Fruit fly (Drosophila melanogaster) whole organism, embryonic: ENCODE measurements around the gene CG5969.

Experiments used
- CG10366 ChIP-seq: fragments of 200-800 bp; sonication (Bioruptor generic); IDR thresholded peaks from 2 replicates; pipeline ENCODE4 v1.3.6; 2022; ENCODE audit warnings: missing biosample characterization, missing genetic modification characterization
- CG10462 ChIP-seq: fragments of 200-800 bp; sonication (Bioruptor generic); optimal IDR thresholded peaks from 2 replicates; lab custom pipeline; 2016; ENCODE audit warnings: missing biosample characterization, missing genetic modification characterization
- CG10654 ChIP-seq: fragments of 200-800 bp; sonication (Bioruptor generic); optimal IDR thresholded peaks from 2 replicates; lab custom pipeline; 2016; ENCODE audit warnings: missing biosample characterization, missing genetic modification characterization
- CG11560 ChIP-seq: fragments of 200-800 bp; sonication (Bioruptor generic); IDR thresholded peaks from 3 replicates; pipeline ENCODE4 v1.3.6; 2022; ENCODE audit warnings: missing biosample characterization, missing genetic modification characterization
- CG11695 ChIP-seq: fragments of 200-800 bp; sonication (Bioruptor generic); IDR thresholded peaks from 3 replicates; pipeline ENCODE4 v1.3.6; 2022; ENCODE audit warnings: missing biosample characterization, missing genetic modification characterization
- CG12942 ChIP-seq: fragments of 200-800 bp; sonication (Bioruptor generic); optimal IDR thresholded peaks from 3 replicates; lab custom pipeline; 2016; ENCODE audit warnings: missing biosample characterization, missing genetic modification characterization
- CG14860 ChIP-seq: fragments of 200-800 bp; sonication (Bioruptor generic); IDR thresholded peaks from 3 replicates; pipeline ENCODE4 v1.3.6; 2022; ENCODE audit warnings: missing biosample characterization, missing genetic modification characterization; ENCODE audit not compliant: partially characterized antibody
- CG15479 ChIP-seq: fragments of 200-800 bp; sonication (Bioruptor generic); optimal IDR thresholded peaks from 3 replicates; lab custom pipeline; 2019; ENCODE audit warnings: missing biosample characterization, mild to moderate bottlenecking, missing genetic modification characterization, moderate library complexity
- CG16779 ChIP-seq: fragments of 200-800 bp; sonication (Bioruptor generic); IDR thresholded peaks from 2 replicates; pipeline ENCODE4 v1.3.6; 2022; ENCODE audit warnings: missing biosample characterization, missing genetic modification characterization
- CG16863 ChIP-seq: fragments of 200-800 bp; sonication (Bioruptor generic); optimal IDR thresholded peaks from 3 replicates; lab custom pipeline; 2016; ENCODE audit warnings: missing biosample characterization, missing genetic modification characterization
- CG17829 ChIP-seq: fragments of 200-800 bp; optimal IDR thresholded peaks from 2 replicates; lab custom pipeline; 2019; ENCODE audit warnings: missing biosample characterization, mild to moderate bottlenecking, missing genetic modification characterization, moderate library complexity
- CG31441 ChIP-seq: fragments of 200-800 bp; sonication (Bioruptor generic); IDR thresholded peaks from 2 replicates; pipeline ENCODE4 v1.3.6; 2022; ENCODE audit warnings: missing biosample characterization, missing genetic modification characterization
- CG33557 ChIP-seq: fragments of 200-800 bp; sonication (Bioruptor generic); optimal IDR thresholded peaks from 2 replicates; lab custom pipeline; 2019; ENCODE audit warnings: missing biosample characterization, mild to moderate bottlenecking, missing genetic modification characterization, moderate library complexity
- CG4404 ChIP-seq: fragments of 200-800 bp; sonication (Bioruptor generic); IDR thresholded peaks from 2 replicates; pipeline ENCODE4 v1.3.6; 2022; ENCODE audit warnings: missing biosample characterization, missing genetic modification characterization
- CG4730 ChIP-seq: fragments of 200-800 bp; sonication (Bioruptor generic); IDR thresholded peaks from 2 replicates; pipeline ENCODE4 v1.3.6; 2022; ENCODE audit warnings: missing biosample characterization, missing genetic modification characterization
- CG6813 ChIP-seq: fragments of 200-800 bp; sonication (Bioruptor generic); optimal IDR thresholded peaks from 2 replicates; lab custom pipeline; 2017; ENCODE audit warnings: missing biosample characterization, missing genetic modification characterization, mild to moderate bottlenecking, moderate library complexity, missing genetic modification reagents
- CG7271 ChIP-seq: fragments of 200-800 bp; sonication (Bioruptor generic); optimal IDR thresholded peaks from 2 replicates; lab custom pipeline; 2018; ENCODE audit warnings: missing biosample characterization, mild to moderate bottlenecking, missing genetic modification characterization, moderate library complexity
- CG7987 ChIP-seq: fragments of 200-800 bp; sonication (Bioruptor generic); optimal IDR thresholded peaks from 2 replicates; lab custom pipeline; 2018; ENCODE audit warnings: missing biosample characterization, mild to moderate bottlenecking, missing genetic modification characterization, moderate library complexity
- CG8388 ChIP-seq: fragments of 200-800 bp; sonication (Bioruptor generic); optimal IDR thresholded peaks from 2 replicates; lab custom pipeline; 2019; ENCODE audit warnings: missing biosample characterization, mild to moderate bottlenecking, missing genetic modification characterization, moderate library complexity
- CG8765 ChIP-seq: fragments of 200-800 bp; sonication (Bioruptor generic); IDR thresholded peaks from 2 replicates; pipeline ENCODE4 v1.3.6; 2022; ENCODE audit warnings: missing biosample characterization, missing genetic modification characterization
- Deaf1 ChIP-seq: fragments of 200-800 bp; optimal IDR thresholded peaks from 3 replicates; lab custom pipeline; 2019; ENCODE audit warnings: missing biosample characterization, mild to moderate bottlenecking, missing genetic modification characterization, moderate library complexity
- Doc2 ChIP-seq: fragments of 200-800 bp; sonication (Bioruptor generic); IDR thresholded peaks from 2 replicates; pipeline ENCODE4 v1.3.6; 2022; ENCODE audit warnings: missing biosample characterization, missing genetic modification characterization
- Dref ChIP-seq: fragments of 200-800 bp; sonication (Bioruptor generic); IDR thresholded peaks from 2 replicates; pipeline ENCODE4 v1.3.6; 2022; ENCODE audit warnings: missing biosample characterization, missing genetic modification characterization
- Fer1 ChIP-seq: fragments of 200-800 bp; sonication (Bioruptor generic); optimal IDR thresholded peaks from 2 replicates; lab custom pipeline; 2017; ENCODE audit warnings: missing biosample characterization, mild to moderate bottlenecking, missing genetic modification characterization
- MTF-1 ChIP-seq: fragments of 200-800 bp; sonication (Bioruptor generic); optimal IDR thresholded peaks from 2 replicates; lab custom pipeline; 2018; ENCODE audit warnings: missing biosample characterization, mild to moderate bottlenecking, missing genetic modification characterization, borderline replicate concordance
- Meics ChIP-seq: fragments of 200-800 bp; sonication (Bioruptor generic); optimal IDR thresholded peaks from 2 replicates; lab custom pipeline; 2017; ENCODE audit warnings: missing biosample characterization, mild to moderate bottlenecking, missing genetic modification characterization
- Mrtf ChIP-seq: fragments of 200-800 bp; sonication (Bioruptor generic); IDR thresholded peaks from 3 replicates; pipeline ENCODE4 v1.3.6; 2022; ENCODE audit warnings: missing biosample characterization, missing genetic modification characterization
- Sin3A ChIP-seq: fragments of >200 bp; optimal IDR thresholded peaks from 2 replicates; lab custom pipeline; 2018
- Spps ChIP-seq: fragments of 200-800 bp; sonication (Bioruptor generic); optimal IDR thresholded peaks from 2 replicates; lab custom pipeline; 2018; ENCODE audit warnings: missing biosample characterization, mild to moderate bottlenecking, missing genetic modification characterization
- Stat92E ChIP-seq, 3 experiments: fragments of >200 bp in 2 of 3; fragments of 200-800 bp in 1 of 3; sonication (Bioruptor generic) in 1 of 3; optimal IDR thresholded peaks; 2 replicates each; lab custom pipeline; 2017 to 2019; ENCODE audit warnings: missing biosample characterization in 3 of 3, missing genetic modification characterization in 3 of 3, mild to moderate bottlenecking in 1 of 3, moderate library complexity in 1 of 3
- ab ChIP-seq: fragments of 200-800 bp; sonication (Bioruptor generic); optimal IDR thresholded peaks from 2 replicates; lab custom pipeline; 2016; ENCODE audit warnings: missing biosample characterization, missing genetic modification characterization
- aop ChIP-seq: fragments of 200-800 bp; sonication (Bioruptor generic); IDR thresholded peaks from 2 replicates; pipeline ENCODE4 v1.3.6; 2022; ENCODE audit warnings: missing biosample characterization, missing genetic modification characterization
- fd3F ChIP-seq: fragments of 200-800 bp; sonication (Bioruptor generic); optimal IDR thresholded peaks from 2 replicates; lab custom pipeline; 2018; ENCODE audit warnings: missing biosample characterization, mild to moderate bottlenecking, missing genetic modification characterization, moderate library complexity
- hbn ChIP-seq: fragments of 200-800 bp; sonication (Bioruptor generic); IDR thresholded peaks from 2 replicates; pipeline ENCODE4 v1.3.6; 2022; ENCODE audit warnings: missing biosample characterization, missing genetic modification characterization; ENCODE audit not compliant: partially characterized antibody
- kah ChIP-seq: fragments of 200-800 bp; sonication (Bioruptor generic); optimal IDR thresholded peaks from 2 replicates; lab custom pipeline; 2018; ENCODE audit warnings: missing biosample characterization, mild to moderate bottlenecking, missing genetic modification characterization
- lbe ChIP-seq: fragments of 200-800 bp; sonication (Bioruptor generic); optimal IDR thresholded peaks from 2 replicates; lab custom pipeline; 2016; ENCODE audit warnings: missing biosample characterization, mild to moderate bottlenecking, missing genetic modification characterization
- lilli ChIP-seq: fragments of 200-800 bp; sonication (Bioruptor generic); optimal IDR thresholded peaks from 3 replicates; lab custom pipeline; 2016; ENCODE audit warnings: missing biosample characterization, missing genetic modification characterization
- nmo ChIP-seq: fragments of 200-800 bp; sonication (Bioruptor generic); optimal IDR thresholded peaks from 2 replicates; lab custom pipeline; 2018; ENCODE audit warnings: missing biosample characterization, mild to moderate bottlenecking, missing genetic modification characterization, moderate library complexity
- peb ChIP-seq: fragments of 200-800 bp; sonication (Bioruptor generic); IDR thresholded peaks from 2 replicates; pipeline ENCODE4 v1.3.6; 2022; ENCODE audit warnings: missing biosample characterization, missing genetic modification characterization
- pnt ChIP-seq: fragments of 200-800 bp; sonication (Bioruptor generic); optimal IDR thresholded peaks from 3 replicates; lab custom pipeline; 2016; ENCODE audit warnings: missing biosample characterization, missing genetic modification characterization
- psq ChIP-seq: fragments of 200-800 bp; sonication (Bioruptor generic); optimal IDR thresholded peaks from 2 replicates; lab custom pipeline; 2017; ENCODE audit warnings: missing biosample characterization, missing genetic modification characterization
- sens-2 ChIP-seq: fragments of 200-800 bp; sonication (Bioruptor generic); IDR thresholded peaks from 2 replicates; pipeline ENCODE4 v1.3.6; 2022; ENCODE audit warnings: missing biosample characterization, missing genetic modification characterization
- shn ChIP-seq: fragments of 200-800 bp; sonication (Bioruptor generic); optimal IDR thresholded peaks from 3 replicates; lab custom pipeline; 2016; ENCODE audit warnings: missing biosample characterization, missing genetic modification characterization
- slbo ChIP-seq: fragments of 200-800 bp; sonication (Bioruptor generic); IDR thresholded peaks from 2 replicates; pipeline ENCODE4 v1.3.6; 2022; ENCODE audit warnings: missing biosample characterization, missing genetic modification characterization
- sna ChIP-seq: fragments of 200-800 bp; sonication (Bioruptor generic); IDR thresholded peaks from 2 replicates; pipeline ENCODE4 v1.3.6; 2022; ENCODE audit warnings: missing biosample characterization, missing genetic modification characterization; ENCODE audit not compliant: partially characterized antibody
- sr ChIP-seq: fragments of 200-800 bp; sonication (Bioruptor generic); IDR thresholded peaks from 3 replicates; pipeline ENCODE4 v1.3.6; 2022; ENCODE audit warnings: missing biosample characterization, missing genetic modification characterization
- stwl ChIP-seq: fragments of 200-800 bp; sonication (Bioruptor generic); optimal IDR thresholded peaks from 3 replicates; lab custom pipeline; 2018; ENCODE audit warnings: missing biosample characterization, mild to moderate bottlenecking, missing genetic modification characterization, moderate library complexity
- sug ChIP-seq: fragments of 200-800 bp; optimal IDR thresholded peaks from 2 replicates; lab custom pipeline; 2019; ENCODE audit warnings: missing biosample characterization, mild to moderate bottlenecking, missing genetic modification characterization, moderate library complexity
- trh ChIP-seq: fragments of 200-800 bp; sonication (Bioruptor generic); optimal IDR thresholded peaks from 2 replicates; lab custom pipeline; 2016; ENCODE audit warnings: missing biosample characterization, missing genetic modification characterization

Gene CG5969

dm6 chr3L:20517897-20518804, 44.6 kb downstream of the CG5969 start (continued):
- no peak for TF ChIP-seq Stat92E (GFP tag; optimal IDR thresholded peaks at IDR 0.05; lab: Kevin White, UChicago)
- peak; percentile 22 for TF ChIP-seq CG6813 (GFP tag; lab: Kevin White, UChicago)
- TF ChIP-seq ab (GFP tag; lab: Kevin White, UChicago) = no peak
- no peak for TF ChIP-seq peb (GFP tag; lab: Robert Waterston, UW)
- TF ChIP-seq Deaf1 (tag; lab: Kevin White, UChicago) = no peak
- no peak for TF ChIP-seq CG16779
- no peak for TF ChIP-seq sr (GFP tag; lab: Robert Waterston, UW)
- TF ChIP-seq CG10462 (GFP tag; lab: Kevin White, UChicago) = no peak
- TF ChIP-seq CG8388 (GFP tag; lab: Kevin White, UChicago) = no peak
- peak; percentile 64; the same call in 2 of the 3 replicates for TF ChIP-seq CG11695 (GFP tag; lab: Robert Waterston, UW)
- TF ChIP-seq Fer1 (GFP tag; lab: Kevin White, UChicago) = no peak
- peak; percentile 11 for TF ChIP-seq lbe
- no peak for TF ChIP-seq fd3F
- TF ChIP-seq sna (GFP tag; lab: Robert Waterston, UW) = no peak
- no peak for TF ChIP-seq CG15479 (GFP tag; lab: Kevin White, UChicago)
- TF ChIP-seq Mrtf (GFP tag; lab: Robert Waterston, UW) = no peak
- TF ChIP-seq CG17829 (tag; lab: Kevin White, UChicago) = no peak
- TF ChIP-seq Meics (GFP tag; lab: Kevin White, UChicago) = peak; percentile 45
- no peak for TF ChIP-seq CG8765 (GFP tag; lab: Robert Waterston, UW)
- no peak for TF ChIP-seq sens-2 (GFP tag; lab: Robert Waterston, UW)
- TF ChIP-seq Sin3A (lab: Kevin White, UChicago) = no peak
- no peak for TF ChIP-seq CG14860
- TF ChIP-seq stwl (tag; lab: Kevin White, UChicago) = no peak
- TF ChIP-seq CG33557 (GFP tag; lab: Kevin White, UChicago) = no peak
- no peak for TF ChIP-seq Dref (GFP tag; lab: Robert Waterston, UW)
- TF ChIP-seq CG10654 = peak; percentile 7
- no peak for TF ChIP-seq CG16863 (GFP tag; lab: Kevin White, UChicago)
- TF ChIP-seq kah (GFP tag; lab: Kevin White, UChicago) = no peak
- no peak for TF ChIP-seq CG11560 (tag; lab: Robert Waterston, UW)
- TF ChIP-seq CG4404 (GFP tag; lab: Robert Waterston, UW) = no peak
- TF ChIP-seq CG7987 (GFP tag; lab: Kevin White, UChicago) = no peak
- peak; percentile 87 for TF ChIP-seq psq
- no peak for TF ChIP-seq pnt (GFP tag; lab: Kevin White, UChicago)
- TF ChIP-seq CG7271 = no peak
- no peak for TF ChIP-seq nmo (GFP tag; lab: Kevin White, UChicago)
- peak; percentile 8 for TF ChIP-seq sug (tag; lab: Kevin White, UChicago)
- no peak for TF ChIP-seq CG4730
- no peak for TF ChIP-seq Doc2 (GFP tag; lab: Robert Waterston, UW)
- no peak for TF ChIP-seq trh (GFP tag; lab: Kevin White, UChicago)
- no peak for TF ChIP-seq aop
- no peak for TF ChIP-seq MTF-1 (GFP tag; lab: Kevin White, UChicago)
- no peak for TF ChIP-seq CG12942 (GFP tag; lab: Kevin White, UChicago)
- TF ChIP-seq CG31441 (GFP tag; lab: Robert Waterston, UW) = 0 out of 2 replicates have a peak, but pooled peaks have one; percentile 19
- peak; percentile 57 for TF ChIP-seq shn (GFP tag; lab: Kevin White, UChicago)
- peak; percentile 52; the same call in 1 of the 2 replicates for TF ChIP-seq slbo
- TF ChIP-seq lilli (GFP tag; lab: Kevin White, UChicago) = peak; percentile 32
- peak; percentile 9; the same call in 1 of the 2 replicates for TF ChIP-seq CG10366 (GFP tag; lab: Robert Waterston, UW)
- TF ChIP-seq hbn (GFP tag; lab: Robert Waterston, UW) = no peak
- no peak for TF ChIP-seq Spps (tag; lab: Kevin White, UChicago)
